Worm (Caenorhabditis elegans) whole organism, late embryonic: ENCODE data around the gene F53G2.13.

ENCODE experiments used
- C08G9.2 ChIP-seq: sonication (generic microtip); optimal IDR thresholded peaks from 2 replicates; lab custom pipeline; 2016; ENCODE audit warnings: mild to moderate bottlenecking, missing genetic modification characterization, moderate library complexity, missing compliant biosample characterization
- C38D4.7 ChIP-seq: fragments of 200-800 bp; sonication (Bioruptor generic); optimal IDR thresholded peaks from 2 replicates; lab custom pipeline; 2018; ENCODE audit warnings: mild to moderate bottlenecking, missing genetic modification characterization, moderate library complexity, missing compliant biosample characterization
- F13H6.1 ChIP-seq: sonication (generic microtip); optimal IDR thresholded peaks from 2 replicates; lab custom pipeline; 2016; ENCODE audit warnings: missing genetic modification characterization, missing compliant biosample characterization
- K02D7.2 ChIP-seq: sonication (generic microtip); optimal IDR thresholded peaks from 2 replicates; lab custom pipeline; 2017; ENCODE audit warnings: mild to moderate bottlenecking, missing genetic modification characterization, missing compliant biosample characterization
- K09A11.1 ChIP-seq: sonication (generic microtip); optimal IDR thresholded peaks from 2 replicates; lab custom pipeline; 2017; ENCODE audit warnings: antibody characterized with exemption, mild to moderate bottlenecking, missing genetic modification characterization, missing compliant biosample characterization; ENCODE audit not compliant: insufficient read depth
- Y22D7AL.16 ChIP-seq: sonication (generic microtip); optimal IDR thresholded peaks from 2 replicates; lab custom pipeline; 2016; ENCODE audit warnings: missing genetic modification characterization, missing compliant biosample characterization
- ahr-1 ChIP-seq: sonication (generic microtip); optimal IDR thresholded peaks from 2 replicates; lab custom pipeline; 2016; ENCODE audit warnings: missing genetic modification characterization, missing compliant biosample characterization
- ama-1 ChIP-seq: fragments of 150-350 bp; optimal IDR thresholded peaks from 2 replicates; lab custom pipeline; 2014
- ceh-19 ChIP-seq: fragments of 200-800 bp; sonication (Bioruptor generic); optimal IDR thresholded peaks from 2 replicates; lab custom pipeline; 2018; ENCODE audit warnings: mild to moderate bottlenecking, missing genetic modification characterization, missing compliant biosample characterization
- ceh-2 ChIP-seq: sonication (generic microtip); optimal IDR thresholded peaks from 2 replicates; lab custom pipeline; 2016; ENCODE audit warnings: missing genotype, missing genetic modification characterization, missing compliant biosample characterization
- ceh-30 ChIP-seq: fragments of 150-350 bp; optimal IDR thresholded peaks from 2 replicates; lab custom pipeline; 2014; ENCODE audit warnings: missing biosample characterization, missing genetic modification characterization
- ceh-34 ChIP-seq: sonication (generic microtip); optimal IDR thresholded peaks from 2 replicates; lab custom pipeline; 2016; ENCODE audit warnings: mild to moderate bottlenecking, missing genetic modification characterization, missing compliant biosample characterization
- ceh-45 ChIP-seq: fragments of 200-800 bp; sonication (Bioruptor generic); IDR thresholded peaks from 2 replicates; pipeline ENCODE4 v1.3.6; 2022; ENCODE audit warnings: missing genetic modification reagents, missing genetic modification characterization, missing compliant biosample characterization
- ceh-48 ChIP-seq: sonication (generic microtip); optimal IDR thresholded peaks from 2 replicates; lab custom pipeline; 2016; ENCODE audit warnings: missing genetic modification characterization, inconsistent platforms, missing compliant biosample characterization
- che-1 ChIP-seq: sonication (generic microtip); optimal IDR thresholded peaks from 2 replicates; lab custom pipeline; 2016; ENCODE audit warnings: mild to moderate bottlenecking, missing genetic modification characterization, missing compliant biosample characterization
- ets-4 ChIP-seq: sonication (generic microtip); optimal IDR thresholded peaks from 2 replicates; lab custom pipeline; 2016; ENCODE audit warnings: missing genetic modification characterization, missing compliant biosample characterization
- hlh-15 ChIP-seq: sonication (generic microtip); optimal IDR thresholded peaks from 2 replicates; lab custom pipeline; 2016; ENCODE audit warnings: missing genetic modification characterization, missing compliant biosample characterization
- hlh-30 ChIP-seq: sonication (generic microtip); optimal IDR thresholded peaks from 2 replicates; lab custom pipeline; 2017; ENCODE audit warnings: antibody characterized with exemption, missing genetic modification characterization, missing compliant biosample characterization; ENCODE audit not compliant: insufficient read depth
- hlh-6 ChIP-seq: sonication (generic microtip); optimal IDR thresholded peaks from 2 replicates; lab custom pipeline; 2016; ENCODE audit warnings: missing genotype, missing genetic modification characterization, missing compliant biosample characterization
- lim-6 ChIP-seq: sonication (generic microtip); optimal IDR thresholded peaks from 2 replicates; lab custom pipeline; 2016; ENCODE audit warnings: missing genetic modification characterization, missing compliant biosample characterization
- nfya-1 ChIP-seq: sonication (generic microtip); optimal IDR thresholded peaks from 2 replicates; lab custom pipeline; 2017; ENCODE audit warnings: missing genetic modification characterization, mild to moderate bottlenecking, missing compliant biosample characterization, antibody characterized with exemption, moderate library complexity
- nhr-11 ChIP-seq: fragments of 150-350 bp; optimal IDR thresholded peaks from 2 replicates; lab custom pipeline; 2014; ENCODE audit warnings: missing biosample characterization, missing genetic modification characterization
- nhr-232 ChIP-seq: sonication (generic microtip); optimal IDR thresholded peaks from 2 replicates; lab custom pipeline; 2016; ENCODE audit warnings: missing genetic modification characterization, missing compliant biosample characterization
- pag-3 ChIP-seq: sonication (generic microtip); optimal IDR thresholded peaks from 2 replicates; lab custom pipeline; 2016; ENCODE audit warnings: missing compliant biosample characterization, missing genetic modification characterization, borderline replicate concordance
- pat-9 ChIP-seq: fragments of 200-800 bp; sonication (Bioruptor generic); optimal IDR thresholded peaks from 2 replicates; lab custom pipeline; 2018; ENCODE audit warnings: mild to moderate bottlenecking, missing genetic modification characterization, moderate library complexity, missing compliant biosample characterization
- pha-2 ChIP-seq: sonication (generic microtip); optimal IDR thresholded peaks from 2 replicates; lab custom pipeline; 2017; ENCODE audit warnings: mild to moderate bottlenecking, missing genetic modification characterization, missing compliant biosample characterization
- pha-4 ChIP-seq: fragments of 150-350 bp; optimal IDR thresholded peaks from 2 replicates; lab custom pipeline; 2018; ENCODE audit warnings: missing biosample characterization, missing genetic modification reagents, missing genetic modification characterization
- ref-2 ChIP-seq: sonication (generic microtip); optimal IDR thresholded peaks from 2 replicates; lab custom pipeline; 2016; ENCODE audit warnings: missing genetic modification characterization, missing compliant biosample characterization
- rnt-1 ChIP-seq: sonication (generic microtip); optimal IDR thresholded peaks from 2 replicates; lab custom pipeline; 2016; ENCODE audit warnings: missing genetic modification characterization, missing compliant biosample characterization
- sox-4 ChIP-seq: sonication (generic microtip); optimal IDR thresholded peaks from 2 replicates; lab custom pipeline; 2017; ENCODE audit warnings: mild to moderate bottlenecking, missing genetic modification characterization, inconsistent platforms, missing compliant biosample characterization
- tbx-2 ChIP-seq: sonication (generic microtip); optimal IDR thresholded peaks from 2 replicates; lab custom pipeline; 2016; ENCODE audit warnings: missing genetic modification characterization, missing compliant biosample characterization
- tbx-7 ChIP-seq: sonication (generic microtip); optimal IDR thresholded peaks from 2 replicates; lab custom pipeline; 2016; ENCODE audit warnings: missing genotype, missing genetic modification characterization, missing compliant biosample characterization
- unc-42 ChIP-seq: sonication (generic microtip); optimal IDR thresholded peaks from 2 replicates; lab custom pipeline; 2016; ENCODE audit warnings: missing genotype, missing genetic modification characterization, missing compliant biosample characterization
- unc-55 ChIP-seq: sonication (generic microtip); optimal IDR thresholded peaks from 2 replicates; lab custom pipeline; 2017; ENCODE audit warnings: missing biosample characterization, missing genetic modification reagents, missing genetic modification characterization
- unc-86 ChIP-seq: sonication (generic microtip); optimal IDR thresholded peaks from 2 replicates; lab custom pipeline; 2016; ENCODE audit warnings: missing genetic modification characterization, missing compliant biosample characterization
- zip-5 ChIP-seq: sonication (generic microtip); optimal IDR thresholded peaks from 2 replicates; lab custom pipeline; 2016; ENCODE audit warnings: missing genetic modification characterization, missing compliant biosample characterization
- ztf-16 ChIP-seq: sonication (generic microtip); optimal IDR thresholded peaks from 2 replicates; lab custom pipeline; 2017; ENCODE audit warnings: missing genetic modification characterization, missing compliant biosample characterization

Gene F53G2.13

DNA sequence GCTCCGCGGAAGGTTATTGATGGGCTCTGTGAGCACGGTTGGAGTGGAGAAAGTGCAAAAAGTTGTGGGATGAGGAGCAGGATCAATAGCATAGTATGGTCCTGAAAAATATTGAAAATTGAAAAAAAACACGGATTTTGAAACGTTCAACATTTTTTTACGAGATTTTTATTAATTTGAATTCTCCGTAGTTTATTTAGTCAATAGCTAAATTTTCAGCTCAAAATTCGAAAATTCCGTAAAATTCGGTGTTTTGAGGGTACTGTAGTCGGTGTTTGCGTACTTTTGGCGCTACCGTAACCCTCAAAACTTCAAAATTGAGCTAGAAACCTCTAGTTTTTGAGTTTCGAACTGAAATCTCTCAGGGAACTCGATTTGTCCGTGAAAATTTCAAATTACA lies 24.7 kb upstream of the F53G2.13 start, which contains the start of gene pqn-42:
pqn-42 (minus strand) TSS at position 101 of the 400 bp plus-strand sequence.
- no peak for TF ChIP-seq lim-6 (tag; lab: Kevin White, UChicago)
- no peak for TF ChIP-seq C38D4.7

DNA sequence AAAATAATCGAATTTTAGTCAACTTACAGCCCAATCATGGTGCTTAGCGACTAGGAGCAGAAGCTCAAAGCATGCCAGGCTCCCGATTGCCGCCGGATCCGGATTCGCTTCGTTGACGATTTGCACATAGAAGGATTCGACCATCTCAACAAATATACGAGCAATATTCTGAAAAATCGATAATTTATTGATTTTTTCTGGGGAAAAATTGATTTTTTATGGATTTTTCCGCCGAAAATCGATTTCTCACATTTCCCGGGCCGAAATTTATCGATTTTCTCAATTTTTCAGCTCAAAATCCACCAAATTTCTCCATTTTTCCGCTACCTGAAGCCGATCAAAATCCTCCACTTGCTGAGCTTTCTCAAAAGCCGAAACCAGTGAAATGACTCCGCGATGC lies 14.7 kb upstream of the F53G2.13 start:
- TF ChIP-seq unc-86 (tag; lab: Kevin White, UChicago), result no peak
- no peak for TF ChIP-seq hlh-6 (tag; lab: Kevin White, UChicago)
- TF ChIP-seq hlh-15 (tag; lab: Kevin White, UChicago), result no peak
- TF ChIP-seq ceh-48 (tag; lab: Kevin White, UChicago), result peak; percentile 35
- TF ChIP-seq K02D7.2 (tag; lab: Kevin White, UChicago), result no peak
- TF ChIP-seq pha-4 (tag; lab: Kevin White, UChicago), result no peak

DNA sequence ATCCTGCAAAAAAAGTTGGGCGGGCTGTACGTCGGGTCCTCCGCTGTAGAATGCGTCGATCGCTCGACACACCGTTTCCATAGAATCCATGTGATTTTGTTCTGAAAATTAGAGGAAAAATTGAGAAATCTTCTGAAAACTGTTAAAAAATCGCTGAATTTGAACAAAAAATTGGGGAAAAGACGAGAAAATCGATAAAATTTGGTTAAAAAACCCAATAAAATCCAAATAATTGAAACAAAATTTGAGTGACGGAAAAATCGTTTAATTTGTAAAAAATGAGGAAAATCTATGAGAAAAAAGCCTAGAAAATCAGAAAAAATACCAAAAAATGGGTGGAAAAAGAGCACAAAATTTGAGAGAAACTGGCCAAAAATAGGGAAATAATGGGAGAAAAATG lies 10.3 kb upstream of the F53G2.13 start, which contains the start of gene tsr-1:
tsr-1 (minus strand) TSS at position 101 of the 400 bp plus-strand sequence.
- TF ChIP-seq ahr-1 (no peak), pat-9 (tag; lab: Kevin White, UChicago) (no peak), unc-42 (tag; lab: Kevin White, UChicago) (no peak), hlh-15 (tag; lab: Kevin White, UChicago) (no peak), ceh-19 (GFP tag; lab: Kevin White, UChicago) (no peak), ceh-30 (tag; lab: Kevin White, UChicago) (no peak), nhr-11 (tag; lab: Kevin White, UChicago) (no peak), pag-3 (tag; lab: Kevin White, UChicago) (no peak), Y22D7AL.16 (tag; lab: Kevin White, UChicago) (no peak), tbx-7 (tag; lab: Kevin White, UChicago) (no peak), ref-2 (no peak), ets-4 (no peak), ceh-2 (tag; lab: Kevin White, UChicago) (no peak)

DNA sequence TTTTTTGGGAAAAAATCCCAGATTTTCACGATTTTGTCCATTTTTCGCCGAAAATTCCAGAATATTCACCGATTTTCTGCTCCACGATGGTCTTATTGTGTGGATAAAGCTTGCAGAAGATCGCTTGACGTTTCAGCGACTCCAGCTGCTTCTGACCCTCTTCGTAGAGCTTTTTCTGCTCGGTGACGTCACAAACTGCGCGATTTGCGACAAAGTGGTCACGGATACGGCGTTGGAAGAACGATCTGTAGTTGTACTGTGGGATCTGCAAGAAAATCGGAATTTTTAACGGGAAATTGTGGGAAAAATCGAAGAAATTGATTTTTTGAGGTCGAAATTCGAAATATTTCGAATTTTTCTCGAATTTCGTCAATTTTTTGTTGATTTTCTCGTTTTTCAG lies 5.1 kb upstream of the F53G2.13 start, which contains the start of gene mnat-1:
mnat-1 (minus strand) TSS at position 101 of the 400 bp plus-strand sequence.
- TF ChIP-seq unc-55 (GFP tag; lab: Kevin White, UChicago) (no peak), C08G9.2 (tag; lab: Kevin White, UChicago) (no peak), hlh-30 (tag; lab: Kevin White, UChicago) (no peak)

DNA sequence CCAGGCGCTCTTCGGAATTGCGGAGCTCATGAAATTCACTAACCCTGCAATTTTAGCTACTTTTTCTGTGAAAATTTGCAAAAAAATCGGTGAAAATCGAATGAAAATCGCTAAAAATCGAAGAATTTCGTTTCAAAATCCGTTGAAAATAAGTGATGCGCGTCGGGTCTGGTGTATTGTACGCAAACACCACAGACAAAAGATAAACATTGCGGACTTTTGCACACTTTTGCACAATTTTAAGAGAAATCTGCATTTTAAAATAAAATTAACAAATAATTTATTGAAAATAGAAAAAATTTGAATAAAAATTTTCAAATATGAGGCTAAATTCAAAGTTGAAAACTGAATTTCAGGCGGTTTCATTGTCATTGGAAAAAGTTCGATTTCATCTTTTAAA lies 4.6 kb upstream of the F53G2.13 start, which contains the start of gene F53G2.12:
F53G2.12 (minus strand) TSS at position 44 of the 400 bp plus-strand sequence.
- TF ChIP-seq unc-55 (GFP tag; lab: Kevin White, UChicago) (no peak), nhr-232 (tag; lab: Kevin White, UChicago) (no peak), che-1 (tag; lab: Kevin White, UChicago) (no peak), ceh-34 (tag; lab: Kevin White, UChicago) (no peak), tbx-7 (tag; lab: Kevin White, UChicago) (no peak), ceh-45 (GFP tag; lab: Robert Waterston, UW) (no peak), nfya-1 (tag; lab: Kevin White, UChicago) (no peak), ama-1 (lab: Kevin White, UChicago) (no peak), zip-5 (no peak), tbx-2 (tag; lab: Kevin White, UChicago) (no peak), K09A11.1 (tag; lab: Kevin White, UChicago) (no peak), F13H6.1 (tag; lab: Kevin White, UChicago) (no peak), pha-2 (tag; lab: Kevin White, UChicago) (no peak), rnt-1 (tag; lab: Kevin White, UChicago) (no peak), ztf-16 (tag; lab: Kevin White, UChicago) (no peak), sox-4 (tag; lab: Kevin White, UChicago) (no peak)
- TF ChIP-seq, all 69 proteins: peak for 0
